Worm (Caenorhabditis elegans): ENCODE measurements around the gene lido-11.
A peak's percentile ranks its signal among the peaks of the same experiment; 100 is the strongest.

lido-11 gene

DNA sequence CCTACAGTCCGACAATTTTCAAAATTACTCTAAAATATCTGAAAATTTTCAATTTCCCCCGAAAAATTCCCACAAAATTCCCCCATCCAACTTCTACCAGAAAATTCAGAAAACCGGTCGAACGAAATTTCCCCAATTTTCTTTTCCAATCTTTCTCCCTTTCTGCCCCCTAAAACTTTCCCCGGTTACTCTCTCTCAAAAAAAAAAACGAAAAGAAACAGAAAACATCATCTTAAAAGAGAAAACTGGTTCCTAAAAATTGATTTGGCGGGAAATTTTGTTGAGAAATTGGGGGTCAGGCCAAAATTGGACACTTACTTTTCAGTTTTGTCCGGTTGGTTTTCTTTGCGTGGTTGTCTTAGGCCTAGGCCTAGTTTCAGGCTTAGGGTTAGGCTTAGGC lies 26.1 kb upstream of the lido-11 start:
- TF ChIP-seq ceh-28 (tag; optimal IDR thresholded peaks at IDR 0.05) (no peak), elt-2 (tag; optimal IDR thresholded peaks at IDR 0.05) (no peak), jun-1 (tag; optimal IDR thresholded peaks at IDR 0.05) (no peak), egl-27 (tag; optimal IDR thresholded peaks at IDR 0.05) (no peak), nhr-77 (tag; optimal IDR thresholded peaks at IDR 0.05) (no peak), sea-2 (GFP tag; optimal IDR thresholded peaks at IDR 0.05) (no peak)

DNA sequence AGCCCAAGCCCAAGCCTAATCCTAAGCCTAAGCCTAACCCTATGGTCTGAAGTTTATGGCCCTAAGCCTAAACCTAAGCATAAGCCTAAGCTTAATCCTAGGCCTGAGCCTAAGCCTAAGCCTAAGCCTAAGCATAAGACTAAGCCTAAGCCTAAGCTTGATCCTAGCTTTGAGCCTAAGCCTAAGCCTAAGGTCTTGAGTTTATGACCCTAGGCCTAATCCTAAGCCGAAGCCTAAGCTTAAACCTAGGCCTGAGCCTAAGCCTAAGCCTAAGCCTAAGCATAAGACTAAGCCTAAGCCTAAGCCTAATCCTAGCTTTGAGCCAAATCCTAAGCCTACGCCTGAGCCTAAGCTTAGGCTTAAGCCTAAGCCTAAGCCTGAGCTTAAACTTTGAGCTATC lies 24.7 kb upstream of the lido-11 start:
- TF ChIP-seq ama-1 (optimal IDR thresholded peaks at IDR 0.05) (no peak), hmg-11 (tag; optimal IDR thresholded peaks at IDR 0.05) (no peak), jun-1 (tag; optimal IDR thresholded peaks at IDR 0.05) (no peak), snpc-4 (tag; optimal IDR thresholded peaks at IDR 0.05) (no peak), mdl-1 (tag; optimal IDR thresholded peaks at IDR 0.05) (no peak)

DNA sequence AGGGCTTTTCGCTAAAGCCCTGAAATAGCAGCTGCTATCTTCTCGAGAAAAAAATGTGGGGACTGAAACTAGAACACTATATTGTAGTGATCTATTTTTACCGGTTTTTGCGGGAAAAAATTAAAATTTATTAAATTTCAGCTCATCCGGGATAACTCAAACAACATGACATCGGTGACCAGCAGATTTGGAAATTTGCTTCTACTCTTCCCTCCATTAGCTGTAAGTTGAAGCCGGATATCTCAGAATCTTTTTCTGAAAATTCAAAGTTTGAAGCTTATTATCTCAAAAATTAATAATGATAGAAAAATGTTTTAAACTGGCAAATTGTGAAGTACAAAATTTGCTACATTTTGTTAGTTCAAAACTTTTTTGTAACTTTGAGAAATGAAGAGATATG lies 19.4 kb upstream of the lido-11 start:
- TF ChIP-seq egl-5 (tag; optimal IDR thresholded peaks at IDR 0.05) (no peak), nhr-67 (tag; optimal IDR thresholded peaks at IDR 0.05) (no peak), skn-1 (tag; optimal IDR thresholded peaks at IDR 0.05) (no peak), lin-39 (tag; optimal IDR thresholded peaks at IDR 0.05) (no peak), nhr-43 (tag; optimal IDR thresholded peaks at IDR 0.05; ENCODE audit: poor library complexity, severe bottlenecking) (no peak), mdl-1 (tag; optimal IDR thresholded peaks at IDR 0.05) (no peak), ceh-28 (tag; optimal IDR thresholded peaks at IDR 0.05) (no peak), aly-2 (tag; optimal IDR thresholded peaks at IDR 0.05) (no peak), daf-12 (tag; optimal IDR thresholded peaks at IDR 0.05) (no peak), nhr-77 (tag; optimal IDR thresholded peaks at IDR 0.05) (no peak), nhr-12 (tag; optimal IDR thresholded peaks at IDR 0.05) (no peak), egl-27 (tag; optimal IDR thresholded peaks at IDR 0.05) (no peak)

DNA sequence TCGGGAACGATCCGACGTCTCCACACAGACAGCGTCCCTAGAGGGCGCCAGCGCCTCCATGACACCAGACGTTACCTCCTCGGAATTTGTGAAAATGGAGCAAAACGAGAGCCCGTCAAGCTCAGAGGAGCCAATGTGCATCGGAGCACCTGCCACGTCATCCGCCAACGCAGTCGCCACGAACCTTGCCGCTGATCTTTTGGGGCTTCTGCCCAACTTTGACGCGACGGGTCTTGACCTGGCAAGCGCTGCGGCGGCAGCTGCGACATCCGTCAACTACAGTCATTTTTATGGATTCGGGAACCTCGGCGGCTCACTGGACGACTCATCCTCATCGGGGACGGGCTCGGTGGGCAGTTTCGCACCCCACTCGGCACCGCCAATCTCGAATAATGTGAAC lies 18.3 kb upstream of the lido-11 start:
- TF ChIP-seq nhr-25 (tag; optimal IDR thresholded peaks at IDR 0.05) (no peak), snpc-4 (tag; optimal IDR thresholded peaks at IDR 0.05) (no peak), sea-2 (GFP tag; optimal IDR thresholded peaks at IDR 0.05) (no peak), ceh-9 (tag; optimal IDR thresholded peaks at IDR 0.05) (no peak), unc-62 (GFP tag; optimal IDR thresholded peaks at IDR 0.05) (no peak), daf-12 (tag; optimal IDR thresholded peaks at IDR 0.05) (no peak), nhr-43 (tag; optimal IDR thresholded peaks at IDR 0.05; ENCODE audit: poor library complexity, severe bottlenecking) (no peak), pha-4 (tag; optimal IDR thresholded peaks at IDR 0.05) (no peak), egl-27 (tag; optimal IDR thresholded peaks at IDR 0.05) (no peak), lin-39 (tag; optimal IDR thresholded peaks at IDR 0.05) (no peak), lsy-12 (tag; optimal IDR thresholded peaks at IDR 0.05) (no peak), elt-2 (tag; optimal IDR thresholded peaks at IDR 0.05) (no peak), aly-2 (tag; optimal IDR thresholded peaks at IDR 0.05) (no peak), jun-1 (tag; optimal IDR thresholded peaks at IDR 0.05) (no peak), ama-1 (optimal IDR thresholded peaks at IDR 0.05) (no peak), zag-1 (tag; optimal IDR thresholded peaks at IDR 0.05) (no peak), nhr-77 (tag; optimal IDR thresholded peaks at IDR 0.05) (no peak), fos-1 (tag; optimal IDR thresholded peaks at IDR 0.05) (no peak)

DNA sequence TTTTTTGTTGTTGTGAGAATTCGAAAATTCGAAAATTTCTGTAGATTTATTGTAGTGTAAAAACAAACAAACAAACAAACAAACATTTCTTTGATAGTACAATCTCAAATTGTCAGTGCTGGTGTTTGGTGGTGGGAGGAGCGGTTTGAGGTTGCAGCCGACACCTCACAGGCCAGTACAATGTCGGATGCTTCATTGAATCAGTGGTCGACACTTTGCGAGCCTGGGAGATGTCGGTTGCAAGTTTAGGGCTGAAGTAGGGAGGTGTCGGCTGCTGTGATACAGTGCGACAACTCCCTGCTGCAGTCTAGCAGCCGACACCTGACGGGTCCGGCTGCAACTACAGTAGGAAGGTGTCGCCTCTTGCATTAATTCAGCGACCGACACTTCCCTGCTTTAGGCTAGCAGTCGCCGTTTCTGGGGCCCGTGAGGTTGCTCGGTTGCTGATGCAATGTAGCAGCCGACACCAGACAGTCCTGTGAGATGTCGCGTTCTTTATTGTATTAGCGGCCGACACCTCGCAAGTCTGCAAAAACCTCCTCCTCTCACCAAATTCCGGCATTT lies 17.8 kb upstream of the lido-11 start:
- TF ChIP-seq nhr-28 (tag; optimal IDR thresholded peaks at IDR 0.05) (no peak), snpc-4 (tag; optimal IDR thresholded peaks at IDR 0.05) (peak; percentile 43), mdl-1 (tag; optimal IDR thresholded peaks at IDR 0.05) (no peak)

DNA sequence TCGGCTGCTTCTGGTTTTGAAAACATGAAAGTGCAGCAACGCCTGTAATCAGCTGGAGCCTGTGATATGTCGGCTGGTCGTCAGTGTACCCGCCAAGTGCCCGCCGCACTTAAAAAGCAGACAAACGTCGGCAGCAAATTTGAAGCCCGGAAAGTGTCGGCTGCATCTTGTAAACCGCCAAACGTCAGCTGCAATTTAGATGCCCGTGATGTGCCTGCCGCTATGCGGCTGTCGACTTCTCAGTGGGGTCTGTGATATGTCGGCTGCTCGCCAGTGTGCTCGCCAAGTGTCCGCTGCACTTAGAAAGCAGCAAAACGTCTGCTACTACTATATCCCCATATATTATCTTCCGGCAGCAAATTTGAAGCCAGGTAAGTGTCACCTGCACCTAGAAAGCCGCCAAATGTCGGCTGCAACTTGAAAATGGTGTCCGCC lies 16.6 kb upstream of the lido-11 start:
- TF ChIP-seq nhr-23 (tag; optimal IDR thresholded peaks at IDR 0.05), result no peak
- peak; percentile 24 for TF ChIP-seq snpc-4 (tag; optimal IDR thresholded peaks at IDR 0.05)

DNA sequence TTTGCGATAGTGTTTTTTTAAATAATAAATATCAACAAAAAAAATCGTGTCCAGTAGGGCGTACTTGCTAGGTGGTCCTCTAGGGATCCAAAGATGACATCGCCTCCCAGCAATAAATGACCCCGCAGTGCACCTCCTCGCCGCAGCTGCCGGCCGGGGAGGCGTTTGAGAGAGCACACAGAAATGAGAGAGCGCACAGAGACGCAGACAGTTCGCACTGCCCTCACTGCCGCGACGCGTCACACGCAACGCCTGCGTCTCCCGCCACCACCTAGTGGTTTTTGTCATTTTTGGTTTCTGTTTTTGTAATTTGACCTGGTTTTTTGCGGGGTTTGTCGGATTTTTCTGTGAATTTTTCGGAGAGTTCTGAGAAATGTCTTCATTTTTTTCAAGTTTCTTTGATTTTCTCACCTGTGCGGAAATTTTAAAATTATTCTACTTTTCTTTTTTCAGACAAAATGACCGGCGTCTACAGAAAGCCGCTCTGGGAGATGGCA lies 15.9 kb upstream of the lido-11 start, which contains the start of gene lido-7:
Gene lido-7, plus strand, starts transcription at position 447 of the 497 bp plus-strand sequence.
- TF ChIP-seq pha-4 (tag; optimal IDR thresholded peaks at IDR 0.05), result peak; percentile 44
- peak; percentile 64 for TF ChIP-seq hmg-11 (tag; optimal IDR thresholded peaks at IDR 0.05)
- TF ChIP-seq nhr-43 (tag; optimal IDR thresholded peaks at IDR 0.05; ENCODE audit: poor library complexity, severe bottlenecking), result no peak
- TF ChIP-seq lin-15B (tag; optimal IDR thresholded peaks at IDR 0.05), result peak; percentile 58
- TF ChIP-seq lin-39 (tag; optimal IDR thresholded peaks at IDR 0.05), result peak; percentile 68
- TF ChIP-seq elt-2 (tag; optimal IDR thresholded peaks at IDR 0.05), result peak; percentile 36
- no peak for TF ChIP-seq nhr-12 (tag; optimal IDR thresholded peaks at IDR 0.05)
- TF ChIP-seq nhr-23 (tag; optimal IDR thresholded peaks at IDR 0.05), result peak; percentile 15
- peak; percentile 51 for TF ChIP-seq nfya-1 (tag; optimal IDR thresholded peaks at IDR 0.05; ENCODE audit: insufficient read depth)
